Worm (Caenorhabditis elegans) whole organism, mixed stage, embryonic: ENCODE measurements around the gene F55G11.1.

Source experiments
- lin-13 ChIP-seq: fragments of 150-350 bp; optimal IDR thresholded peaks from 2 replicates; lab custom pipeline; 2014; ENCODE audit warnings: missing biosample characterization, missing genetic modification characterization
- unc-120 ChIP-seq: sonication (generic microtip); optimal IDR thresholded peaks from 2 replicates; lab custom pipeline; 2017; ENCODE audit warnings: missing genetic modification characterization, missing compliant biosample characterization; ENCODE audit not compliant: poor library complexity, severe bottlenecking
- unc-62 ChIP-seq: fragments of 150-350 bp; optimal IDR thresholded peaks from 2 replicates; lab custom pipeline; 2014; ENCODE audit warnings: missing biosample characterization, missing genetic modification reagents, missing genetic modification characterization

ce11 chrIV:12900267-12900666 lies 46.1 kb downstream of the F55G11.1 start, which contains the start of gene K08D8.10:
- no peak for TF ChIP-seq lin-13 (tag; lab: Kevin White, UChicago)
- TF ChIP-seq unc-120 (tag; lab: Kevin White, UChicago), result no peak
- no peak for TF ChIP-seq unc-62 (GFP tag; lab: Kevin White, UChicago)
